Fruit fly (Drosophila melanogaster) whole organism: ENCODE data around the gene Der-1.

Experiments used
- CG8478 ChIP-seq: fragments of >200 bp; optimal IDR thresholded peaks from 2 replicates; lab custom pipeline; 2018; ENCODE audit warnings: inconsistent platforms
- Dll ChIP-seq: fragments of >200 bp; optimal IDR thresholded peaks from 2 replicates; lab custom pipeline; 2017
- EcR ChIP-seq, 2 experiments: fragments of >200 bp; optimal IDR thresholded peaks; 2 replicates each; lab custom pipeline; 2017; ENCODE audit warnings: missing biosample characterization in 2 of 2, missing genetic modification characterization in 2 of 2, missing genetic modification reagents in 2 of 2
- pan ChIP-seq: fragments of >200 bp; optimal IDR thresholded peaks from 2 replicates; lab custom pipeline; 2017
- psq ChIP-seq: fragments of >200 bp; optimal IDR thresholded peaks from 2 replicates; lab custom pipeline; 2017
- usp ChIP-seq: fragments of >200 bp; optimal IDR thresholded peaks from 2 replicates; lab custom pipeline; 2017; ENCODE audit warnings: missing biosample characterization, missing genetic modification characterization, mixed read lengths

- no peak for TF ChIP-seq EcR (GFP tag; optimal IDR thresholded peaks at IDR 0.05; lab: Kevin White, UChicago)
- TF ChIP-seq pan: no peak
- TF ChIP-seq CG8478 (lab: Kevin White, UChicago): no peak
- TF ChIP-seq psq (lab: Kevin White, UChicago): no peak
- no peak for TF ChIP-seq Dll (lab: Kevin White, UChicago)
- TF ChIP-seq usp (GFP tag; lab: Kevin White, UChicago): no peak
These were observed 11.7 kb upstream of the Der-1 start for dm6 chr2L:1961932-1962496.
